Fruit fly (Drosophila melanogaster) whole organism, prepupa: Measurements from ENCODE around the gene Sgs5.

ENCODE experiments used
- Blimp-1 ChIP-seq: fragments of 200-800 bp; sonication (Bioruptor generic); optimal IDR thresholded peaks from 3 replicates; lab custom pipeline; 2017; ENCODE audit warnings: missing biosample characterization, missing genetic modification characterization, mild to moderate bottlenecking, moderate library complexity, missing genetic modification reagents
- CG10631 ChIP-seq: fragments of 200-800 bp; sonication (Bioruptor generic); optimal IDR thresholded peaks from 2 replicates; lab custom pipeline; 2016; ENCODE audit warnings: missing biosample characterization, missing genetic modification characterization
- CG10669 ChIP-seq: fragments of 200-800 bp; sonication (Bioruptor generic); optimal IDR thresholded peaks from 3 replicates; lab custom pipeline; 2018; ENCODE audit warnings: missing biosample characterization, mild to moderate bottlenecking, missing genetic modification characterization, moderate library complexity
- CG11762 ChIP-seq: fragments of 200-800 bp; sonication (Bioruptor generic); optimal IDR thresholded peaks from 3 replicates; lab custom pipeline; 2016; ENCODE audit warnings: missing biosample characterization, missing genetic modification characterization; ENCODE audit not compliant: insufficient read depth
- CG15336 ChIP-seq: fragments of 200-800 bp; sonication (Bioruptor generic); IDR thresholded peaks from 2 replicates; pipeline ENCODE4 v1.3.6; 2022; ENCODE audit warnings: missing biosample characterization, missing genetic modification characterization
- CG1621 ChIP-seq: fragments of 200-800 bp; sonication (Bioruptor generic); optimal IDR thresholded peaks from 3 replicates; lab custom pipeline; 2018; ENCODE audit warnings: missing biosample characterization, mild to moderate bottlenecking, missing genetic modification characterization
- CG16779 ChIP-seq: fragments of 200-800 bp; sonication (Bioruptor generic); optimal IDR thresholded peaks from 3 replicates; lab custom pipeline; 2017; ENCODE audit warnings: missing biosample characterization, mild to moderate bottlenecking, missing genetic modification characterization
- CG3032 ChIP-seq: fragments of 200-800 bp; optimal IDR thresholded peaks from 2 replicates; lab custom pipeline; 2019; ENCODE audit warnings: missing biosample characterization, mild to moderate bottlenecking, missing genetic modification characterization, moderate library complexity
- CG31627 ChIP-seq: fragments of 200-800 bp; sonication (Bioruptor generic); optimal IDR thresholded peaks from 3 replicates; lab custom pipeline; 2016; ENCODE audit warnings: missing biosample characterization, missing genetic modification characterization
- CG32006 ChIP-seq: fragments of 200-800 bp; sonication (Bioruptor generic); optimal IDR thresholded peaks from 3 replicates; lab custom pipeline; 2017; ENCODE audit warnings: missing biosample characterization, mild to moderate bottlenecking, missing genetic modification characterization
- CG34406 ChIP-seq: fragments of 200-800 bp; sonication (Bioruptor generic); optimal IDR thresholded peaks from 3 replicates; lab custom pipeline; 2016; ENCODE audit warnings: missing biosample characterization, missing genetic modification characterization
- CG3919 ChIP-seq: fragments of 200-800 bp; sonication (Bioruptor generic); optimal IDR thresholded peaks from 3 replicates; lab custom pipeline; 2016; ENCODE audit warnings: missing biosample characterization, missing genetic modification characterization
- CG4318 ChIP-seq: fragments of 200-800 bp; sonication (Bioruptor generic); optimal IDR thresholded peaks from 3 replicates; lab custom pipeline; 2017; ENCODE audit warnings: missing biosample characterization, mild to moderate bottlenecking, missing genetic modification characterization
- CG6163 ChIP-seq: fragments of 200-800 bp; sonication (Bioruptor generic); IDR thresholded peaks from 3 replicates; pipeline ENCODE4 v1.3.6; 2022; ENCODE audit warnings: missing biosample characterization, missing genetic modification characterization
- CG6276 ChIP-seq: fragments of 200-800 bp; sonication (Bioruptor generic); optimal IDR thresholded peaks from 2 replicates; lab custom pipeline; 2017; ENCODE audit warnings: missing biosample characterization, mild to moderate bottlenecking, missing genetic modification characterization
- CG6792 ChIP-seq: fragments of 200-800 bp; sonication (Bioruptor generic); optimal IDR thresholded peaks from 3 replicates; lab custom pipeline; 2016; ENCODE audit warnings: missing biosample characterization, missing genetic modification characterization
- CG6808 ChIP-seq: fragments of 200-800 bp; sonication (Bioruptor generic); optimal IDR thresholded peaks from 3 replicates; lab custom pipeline; 2017; ENCODE audit warnings: missing biosample characterization, missing genetic modification characterization, mild to moderate bottlenecking, moderate library complexity, missing genetic modification reagents
- CG6854 ChIP-seq: fragments of 200-800 bp; sonication (Bioruptor generic); optimal IDR thresholded peaks from 2 replicates; lab custom pipeline; 2017; ENCODE audit warnings: missing biosample characterization, mild to moderate bottlenecking, missing genetic modification characterization
- CG7368 ChIP-seq: fragments of 200-800 bp; sonication (Bioruptor generic); optimal IDR thresholded peaks from 3 replicates; lab custom pipeline; 2016; ENCODE audit warnings: missing biosample characterization, missing genetic modification characterization
- CG8119 ChIP-seq: fragments of 200-800 bp; sonication (Bioruptor generic); IDR thresholded peaks from 3 replicates; pipeline ENCODE4 v1.3.6; 2022; ENCODE audit warnings: missing biosample characterization, missing genetic modification characterization
- CG8319 ChIP-seq: fragments of 200-800 bp; sonication (Bioruptor generic); optimal IDR thresholded peaks from 3 replicates; lab custom pipeline; 2016; ENCODE audit warnings: missing biosample characterization, missing genetic modification characterization
- CG9139 ChIP-seq: fragments of 200-800 bp; sonication (Bioruptor generic); optimal IDR thresholded peaks from 3 replicates; lab custom pipeline; 2017; ENCODE audit warnings: missing biosample characterization, mild to moderate bottlenecking, missing genetic modification characterization
- Eip75B ChIP-seq: fragments of 200-800 bp; sonication (Bioruptor generic); optimal IDR thresholded peaks from 3 replicates; lab custom pipeline; 2016; ENCODE audit warnings: missing biosample characterization, missing genetic modification characterization
- Eip78C ChIP-seq: fragments of 200-800 bp; sonication (Bioruptor generic); peaks from one replicate; lab custom pipeline; 2016; ENCODE audit warnings: missing biosample characterization, missing genetic modification characterization
- Eip93F ChIP-seq: fragments of 200-800 bp; sonication (Bioruptor generic); optimal IDR thresholded peaks from 2 replicates; lab custom pipeline; 2016; ENCODE audit warnings: missing biosample characterization, mild to moderate bottlenecking, missing genetic modification characterization
- Hr38 ChIP-seq: sonication (Bioruptor generic); optimal IDR thresholded peaks from 2 replicates; lab custom pipeline; 2016; ENCODE audit warnings: missing biosample characterization, missing genetic modification characterization
- Hr39 ChIP-seq: fragments of 200-800 bp; sonication (Bioruptor generic); optimal IDR thresholded peaks from 2 replicates; lab custom pipeline; 2016; ENCODE audit warnings: missing biosample characterization, missing genetic modification characterization
- Lpt ChIP-seq: fragments of 200-800 bp; sonication (Bioruptor generic); optimal IDR thresholded peaks from 3 replicates; lab custom pipeline; 2016; ENCODE audit warnings: missing biosample characterization, missing genetic modification characterization
- Met ChIP-seq: fragments of 200-800 bp; sonication (Bioruptor generic); optimal IDR thresholded peaks from 3 replicates; lab custom pipeline; 2016; ENCODE audit warnings: missing biosample characterization, missing genetic modification characterization
- Sox102F ChIP-seq: fragments of 200-800 bp; sonication (Bioruptor generic); optimal IDR thresholded peaks from 2 replicates; lab custom pipeline; 2016; ENCODE audit warnings: missing biosample characterization, mild to moderate bottlenecking, missing genetic modification characterization
- Sox14 ChIP-seq: fragments of 200-800 bp; sonication (Bioruptor generic); optimal IDR thresholded peaks from 3 replicates; lab custom pipeline; 2016; ENCODE audit warnings: missing biosample characterization, missing genetic modification characterization
- Sox15 ChIP-seq: fragments of 200-800 bp; sonication (Bioruptor generic); optimal IDR thresholded peaks from 3 replicates; lab custom pipeline; 2016; ENCODE audit warnings: missing biosample characterization, missing genetic modification characterization
- achi ChIP-seq: fragments of 200-800 bp; sonication (Bioruptor generic); optimal IDR thresholded peaks from 3 replicates; lab custom pipeline; 2016; ENCODE audit warnings: missing biosample characterization, missing genetic modification characterization
- acj6 ChIP-seq: fragments of 200-800 bp; sonication (Bioruptor generic); optimal IDR thresholded peaks from 3 replicates; lab custom pipeline; 2016; ENCODE audit warnings: missing biosample characterization, missing genetic modification characterization
- dac ChIP-seq: fragments of 200-800 bp; sonication (Bioruptor generic); optimal IDR thresholded peaks from 2 replicates; lab custom pipeline; 2017; ENCODE audit warnings: missing biosample characterization, mild to moderate bottlenecking, missing genetic modification characterization
- dsx ChIP-seq: fragments of 200-800 bp; optimal IDR thresholded peaks from 3 replicates; lab custom pipeline; 2019; ENCODE audit warnings: missing biosample characterization, mild to moderate bottlenecking, missing genetic modification characterization, moderate library complexity; ENCODE audit not compliant: poor library complexity, severe bottlenecking
- eg ChIP-seq: fragments of 200-800 bp; sonication (Bioruptor generic); IDR thresholded peaks from 3 replicates; pipeline ENCODE4 v1.3.6; 2022; ENCODE audit warnings: missing biosample characterization, missing genetic modification characterization
- esn ChIP-seq: fragments of 200-800 bp; sonication (Bioruptor generic); optimal IDR thresholded peaks from 2 replicates; lab custom pipeline; 2016; ENCODE audit warnings: missing biosample characterization, mild to moderate bottlenecking, missing genetic modification characterization, moderate library complexity
- fd85E ChIP-seq: fragments of 200-800 bp; sonication (Bioruptor generic); optimal IDR thresholded peaks from 3 replicates; lab custom pipeline; 2016; ENCODE audit warnings: missing biosample characterization, missing genetic modification characterization
- fkh ChIP-seq: fragments of 200-800 bp; sonication (Bioruptor generic); optimal IDR thresholded peaks from 3 replicates; lab custom pipeline; 2017; ENCODE audit warnings: missing biosample characterization, mild to moderate bottlenecking, missing genetic modification characterization, moderate library complexity
- lz ChIP-seq: fragments of 200-800 bp; sonication (Bioruptor generic); optimal IDR thresholded peaks from 3 replicates; lab custom pipeline; 2016; ENCODE audit warnings: missing biosample characterization, missing genetic modification characterization
- net ChIP-seq: fragments of 200-800 bp; sonication (Bioruptor generic); optimal IDR thresholded peaks from 3 replicates; lab custom pipeline; 2016; ENCODE audit warnings: missing biosample characterization, missing genetic modification characterization
- pdm3 ChIP-seq: fragments of 200-800 bp; sonication (Bioruptor generic); optimal IDR thresholded peaks from 3 replicates; lab custom pipeline; 2016; ENCODE audit warnings: missing biosample characterization, missing genetic modification characterization
- salr ChIP-seq, 2 experiments: fragments of 200-800 bp; sonication (Bioruptor generic); optimal IDR thresholded peaks; 3 replicates each; lab custom pipeline; 2016 to 2018; ENCODE audit warnings: missing biosample characterization in 2 of 2, missing genetic modification characterization in 2 of 2, mild to moderate bottlenecking in 1 of 2
- ss ChIP-seq, 2 experiments: fragments of 200-800 bp; sonication (Bioruptor generic); optimal IDR thresholded peaks; 2 replicates in 1 of 2; 3 replicates in 1 of 2; lab custom pipeline; 2017 to 2018; ENCODE audit warnings: mild to moderate bottlenecking in 2 of 2, missing biosample characterization in 2 of 2, missing genetic modification characterization in 2 of 2, moderate library complexity in 1 of 2
- svp ChIP-seq: fragments of 200-800 bp; sonication (Bioruptor generic); peaks from one replicate; lab custom pipeline; 2016; ENCODE audit warnings: missing biosample characterization, missing genetic modification characterization
- topi ChIP-seq: fragments of 200-800 bp; sonication (Bioruptor generic); optimal IDR thresholded peaks from 3 replicates; lab custom pipeline; 2016; ENCODE audit warnings: missing biosample characterization, missing genetic modification characterization
- vri ChIP-seq: fragments of 200-800 bp; sonication (Bioruptor generic); optimal IDR thresholded peaks from 3 replicates; lab custom pipeline; 2016; ENCODE audit warnings: missing biosample characterization, mild to moderate bottlenecking, missing genetic modification characterization

The Sgs5 gene

DNA sequence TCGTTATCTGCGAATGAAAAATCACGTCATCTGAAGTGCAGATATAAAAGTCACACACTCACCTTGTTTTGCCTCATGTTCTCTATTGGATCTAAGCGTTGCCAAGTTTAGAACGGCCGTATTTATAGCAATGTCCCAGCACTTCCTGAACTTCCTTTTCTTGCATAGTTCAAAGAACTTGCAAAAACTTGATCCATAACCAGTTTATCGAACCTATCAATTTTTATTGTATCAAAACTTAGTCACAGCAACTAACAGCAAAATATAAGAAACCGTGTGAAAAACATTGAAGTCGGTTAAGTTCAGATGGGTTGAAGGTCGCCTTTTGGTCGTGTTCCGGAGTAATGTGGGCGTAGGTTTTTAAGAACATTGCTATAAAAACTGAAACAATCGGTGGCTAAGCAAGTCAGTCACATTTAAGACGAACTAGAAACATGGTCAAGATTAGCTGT is 23.6 kb downstream of the Sgs5 start, which contains the start of the genes CG14324 and CG14326:
Gene CG14324, minus strand, starts transcription at position 101 of the 452 bp plus-strand sequence.
Gene CG14326, plus strand, starts transcription at position 402 of the 452 bp plus-strand sequence.
- TF ChIP-seq vri (GFP tag; lab: Kevin White, UChicago) (no peak), Eip78C (GFP tag; lab: Kevin White, UChicago) (no peak), dsx (GFP tag; lab: Kevin White, UChicago) (no peak), topi (GFP tag; lab: Kevin White, UChicago) (no peak)

DNA sequence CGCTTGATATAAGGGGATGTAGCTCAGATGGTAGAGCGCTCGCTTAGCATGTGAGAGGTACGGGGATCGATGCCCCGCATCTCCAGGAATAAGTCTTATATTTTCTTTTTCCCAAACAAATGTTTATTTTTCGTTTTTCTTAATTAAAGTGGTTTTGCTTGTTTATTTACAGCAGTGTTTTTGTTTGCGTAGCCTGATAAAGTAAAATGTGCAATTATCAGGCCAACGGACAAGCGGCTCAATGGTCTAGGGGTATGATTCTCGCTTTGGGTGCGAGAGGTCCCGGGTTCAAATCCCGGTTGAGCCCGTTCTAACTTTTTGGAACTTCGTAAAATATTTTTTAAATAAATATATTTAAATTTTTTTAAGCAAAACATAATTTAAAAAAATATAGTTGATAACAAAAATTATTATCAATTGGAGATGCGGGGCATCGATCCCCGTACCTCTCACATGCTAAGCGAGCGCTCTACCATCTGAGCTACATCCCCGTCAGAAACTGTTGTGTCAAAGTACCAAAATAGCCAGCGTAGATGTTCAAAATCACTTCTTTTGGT is 24.6 kb downstream of the Sgs5 start:
- TF ChIP-seq dac (GFP tag; lab: Kevin White, UChicago) (no peak), CG31627 (GFP tag; lab: Kevin White, UChicago) (no peak), vri (GFP tag; lab: Kevin White, UChicago) (peak; percentile 42), Eip75B (peak; percentile 10), acj6 (GFP tag; lab: Kevin White, UChicago) (no peak), CG3032 (tag; lab: Kevin White, UChicago) (peak; percentile 57), Sox14 (GFP tag; lab: Kevin White, UChicago) (no peak), Sox15 (GFP tag; lab: Kevin White, UChicago) (no peak), CG4318 (no peak), CG6854 (GFP tag; lab: Kevin White, UChicago) (peak; percentile 73), Hr39 (GFP tag; lab: Kevin White, UChicago) (no peak), CG6163 (GFP tag; lab: Robert Waterston, UW) (peak; percentile 76), CG16779 (tag; lab: Kevin White, UChicago) (peak; percentile 80), CG9139 (peak; percentile 88), CG8119 (GFP tag; lab: Robert Waterston, UW) (peak; percentile 82), topi (GFP tag; lab: Kevin White, UChicago) (peak; percentile 0), CG3919 (GFP tag; lab: Kevin White, UChicago) (peak; percentile 38), CG32006 (GFP tag; lab: Kevin White, UChicago) (peak; percentile 33), CG6276 (peak; percentile 84), lz (no peak), CG10631 (no peak), CG8319 (GFP tag; lab: Kevin White, UChicago) (no peak), CG11762 (GFP tag; lab: Kevin White, UChicago) (peak; percentile 32), CG6792 (GFP tag; lab: Kevin White, UChicago) (no peak), Blimp-1 (GFP tag; lab: Kevin White, UChicago) (no peak), net (GFP tag; lab: Kevin White, UChicago) (peak; percentile 36), Lpt (peak; percentile 16), pdm3 (peak; percentile 3), CG15336 (GFP tag; lab: Robert Waterston, UW) (peak; percentile 51), Hr38 (no peak), CG10669 (peak; percentile 48), Met (no peak), CG34406 (no peak), salr (GFP tag; optimal IDR thresholded peaks at IDR 0.05; lab: Kevin White, UChicago) (no peak), ss (GFP tag; optimal IDR thresholded peaks at IDR 0.05; lab: Kevin White, UChicago) (peak; percentile 86 to 88), svp (GFP tag; lab: Kevin White, UChicago) (peak; percentile 88), CG7368 (GFP tag; lab: Kevin White, UChicago) (no peak), eg (GFP tag; lab: Robert Waterston, UW) (peak; percentile 92), Eip78C (GFP tag; lab: Kevin White, UChicago) (peak; percentile 85), fd85E (GFP tag; lab: Kevin White, UChicago) (no peak), esn (GFP tag; lab: Kevin White, UChicago) (peak; percentile 6), CG1621 (tag; lab: Kevin White, UChicago) (peak; percentile 53), fkh (GFP tag; lab: Kevin White, UChicago) (peak; percentile 78), achi (no peak), dsx (GFP tag; lab: Kevin White, UChicago) (peak; percentile 79), Eip93F (GFP tag; lab: Kevin White, UChicago) (no peak), Sox102F (GFP tag; lab: Kevin White, UChicago) (no peak), CG6808 (GFP tag; lab: Kevin White, UChicago) (peak; percentile 77)
